Worm (Caenorhabditis elegans) whole organism, L4 larva: ENCODE data around the gene fbxo-11.2.

ENCODE experiments used
- D1046.2 ChIP-seq: fragments of 200-800 bp; sonication (Bioruptor generic); IDR thresholded peaks from 2 replicates; pipeline ENCODE4 v1.3.6; 2022; ENCODE audit warnings: missing genetic modification characterization, missing compliant biosample characterization
- Y75B8A.6 ChIP-seq: fragments of 200-800 bp; sonication (Bioruptor generic); IDR thresholded peaks from 2 replicates; pipeline ENCODE4 v1.3.6; 2022; ENCODE audit warnings: missing genetic modification reagents, missing genetic modification characterization, missing compliant biosample characterization
- aha-1 ChIP-seq: fragments of 150-350 bp; peaks from one replicate; lab custom pipeline; 2014; ENCODE audit warnings: missing biosample characterization, missing genetic modification characterization
- ceh-28 ChIP-seq: fragments of 150-350 bp; optimal IDR thresholded peaks from 2 replicates; lab custom pipeline; 2014; ENCODE audit warnings: missing biosample characterization, missing genetic modification reagents, missing genetic modification characterization
- daf-16 ChIP-seq, 3 experiments: sonication (generic microtip); optimal IDR thresholded peaks; 2 replicates each; lab custom pipeline; 2016 to 2017; ENCODE audit warnings: missing genetic modification characterization in 3 of 3, missing genetic modification reagents in 3 of 3, mild to moderate bottlenecking in 2 of 3, missing compliant biosample characterization in 2 of 3, missing biosample characterization in 1 of 3, moderate library complexity in 1 of 3
- daf-19 ChIP-seq: fragments of 200-800 bp; sonication (Bioruptor generic); conservative IDR thresholded peaks from 2 replicates; pipeline ENCODE4 v1.3.6; 2022; ENCODE audit warnings: missing genetic modification characterization, missing compliant biosample characterization
- dmd-6 ChIP-seq: fragments of 200-800 bp; sonication (Bioruptor generic); IDR thresholded peaks from 2 replicates; pipeline ENCODE4 v1.3.6; 2022; ENCODE audit warnings: missing genetic modification reagents, missing genetic modification characterization, missing compliant biosample characterization
- dmd-8 ChIP-seq: fragments of 200-800 bp; sonication (Bioruptor generic); IDR thresholded peaks from 2 replicates; pipeline ENCODE4 v1.3.6; 2022; ENCODE audit warnings: missing genetic modification characterization, missing compliant biosample characterization
- dpl-1 ChIP-seq: fragments of 150-350 bp; optimal IDR thresholded peaks from 2 replicates; lab custom pipeline; 2014; ENCODE audit warnings: missing biosample characterization, missing genetic modification reagents, missing genetic modification characterization
- gei-8 ChIP-seq: fragments of 200-800 bp; sonication (Bioruptor generic); optimal IDR thresholded peaks from 2 replicates; lab custom pipeline; 2018; ENCODE audit warnings: mild to moderate bottlenecking, missing genetic modification characterization, missing compliant biosample characterization
- hlh-30 ChIP-seq: sonication (generic microtip); optimal IDR thresholded peaks from 2 replicates; lab custom pipeline; 2017; ENCODE audit warnings: antibody characterized with exemption, mild to moderate bottlenecking, missing genetic modification characterization, missing compliant biosample characterization; ENCODE audit not compliant: insufficient read depth
- lin-1 ChIP-seq: fragments of 200-800 bp; sonication (Bioruptor generic); IDR thresholded peaks from 2 replicates; pipeline ENCODE4 v1.3.6; 2022; ENCODE audit warnings: missing genetic modification reagents, missing genetic modification characterization, missing compliant biosample characterization
- lin-13 ChIP-seq: fragments of 150-350 bp; optimal IDR thresholded peaks from 2 replicates; lab custom pipeline; 2014; ENCODE audit warnings: missing biosample characterization, missing genetic modification reagents, missing genetic modification characterization
- lin-38 ChIP-seq: fragments of 200-800 bp; sonication (Bioruptor generic); IDR thresholded peaks from 2 replicates; pipeline ENCODE4 v1.3.6; 2022; ENCODE audit warnings: missing genetic modification reagents, missing genetic modification characterization, missing compliant biosample characterization
- madf-5 ChIP-seq, 2 experiments: fragments of 200-800 bp; sonication (Bioruptor generic); IDR thresholded peaks; 2 replicates each; pipeline ENCODE4 v1.3.6; 2022; ENCODE audit warnings: missing compliant biosample characterization in 2 of 2, missing genetic modification characterization in 2 of 2
- mdt-29 ChIP-seq: fragments of 200-800 bp; sonication (Bioruptor generic); IDR thresholded peaks from 2 replicates; pipeline ENCODE4 v1.3.6; 2022; ENCODE audit warnings: missing genetic modification reagents, missing genetic modification characterization, missing compliant biosample characterization
- mes-2 ChIP-seq: sonication (generic microtip); optimal IDR thresholded peaks from 2 replicates; lab custom pipeline; 2016; ENCODE audit warnings: missing genotype, mild to moderate bottlenecking, missing genetic modification characterization, missing compliant biosample characterization; ENCODE audit not compliant: poor library complexity, severe bottlenecking
- mxl-3 ChIP-seq: fragments of 200-800 bp; sonication (Bioruptor generic); optimal IDR thresholded peaks from 2 replicates; lab custom pipeline; 2018; ENCODE audit warnings: mild to moderate bottlenecking, missing genetic modification characterization, missing compliant biosample characterization
- nhr-111 ChIP-seq: fragments of 200-800 bp; sonication (Bioruptor generic); optimal IDR thresholded peaks from 2 replicates; lab custom pipeline; 2018; ENCODE audit warnings: mild to moderate bottlenecking, missing genetic modification characterization, missing compliant biosample characterization
- nhr-237 ChIP-seq: sonication (generic microtip); optimal IDR thresholded peaks from 2 replicates; lab custom pipeline; 2017; ENCODE audit warnings: missing biosample characterization, missing genetic modification characterization
- nhr-28 ChIP-seq: fragments of 150-350 bp; optimal IDR thresholded peaks from 2 replicates; lab custom pipeline; 2014; ENCODE audit warnings: missing biosample characterization, missing genetic modification characterization
- pqm-1 ChIP-seq: sonication (generic microtip); optimal IDR thresholded peaks from 2 replicates; lab custom pipeline; 2017; ENCODE audit warnings: missing biosample characterization, missing genetic modification characterization
- saeg-2 ChIP-seq: fragments of 200-800 bp; sonication (Bioruptor generic); IDR thresholded peaks from 2 replicates; pipeline ENCODE4 v1.3.6; 2022; ENCODE audit warnings: missing genetic modification reagents, missing genetic modification characterization, missing compliant biosample characterization
- set-16 ChIP-seq: fragments of 200-800 bp; sonication (Bioruptor generic); IDR thresholded peaks from 2 replicates; pipeline ENCODE4 v1.3.6; 2022; ENCODE audit warnings: missing genetic modification reagents, missing genetic modification characterization, missing compliant biosample characterization
- unc-130 ChIP-seq: sonication (generic microtip); optimal IDR thresholded peaks from 2 replicates; lab custom pipeline; 2016; ENCODE audit warnings: missing genetic modification reagents, missing genetic modification characterization, missing compliant biosample characterization
- unc-62 ChIP-seq, 3 experiments: fragments of 150-350 bp in 1 of 3; sonication (generic microtip); optimal IDR thresholded peaks in 2 of 3; peaks in 1 of 3; 1 replicate in 1 of 3; 2 replicates in 2 of 3; lab custom pipeline; 2014 to 2017; ENCODE audit warnings: missing biosample characterization in 3 of 3, missing genetic modification characterization in 3 of 3, missing genetic modification reagents in 3 of 3, missing genotype in 1 of 3
- vab-7 ChIP-seq: fragments of 200-800 bp; sonication (Bioruptor generic); IDR thresholded peaks from 2 replicates; pipeline ENCODE4 v1.3.6; 2022; ENCODE audit warnings: missing genetic modification reagents, missing genetic modification characterization, missing compliant biosample characterization
- zfp-3 ChIP-seq: fragments of 200-800 bp; sonication (Bioruptor generic); conservative IDR thresholded peaks from 2 replicates; pipeline ENCODE4 v1.3.6; 2022; ENCODE audit warnings: missing genetic modification reagents, missing genetic modification characterization, missing compliant biosample characterization

fbxo-11.2 gene

ce11 chrIII:1026261-1026660, 26.8 kb downstream of the fbxo-11.2 start, which contains the start of gene clc-25:
TSS of gene clc-25 (minus strand) at chrIII:1026361.
- TF ChIP-seq pqm-1 (tag; lab: Kevin White, UChicago) (peak; percentile 14), unc-62 (GFP tag; optimal IDR thresholded peaks at IDR 0.05 in 1 of 2; lab: Kevin White, UChicago) (peak in 1 of 2 experiments; percentile 69), unc-62 (tag; optimal IDR thresholded peaks at IDR 0.05; lab: Kevin White, UChicago) (no peak), dmd-6 (no peak; the same call in 1 of the 2 replicates), daf-16 (GFP tag; optimal IDR thresholded peaks at IDR 0.05; lab: Kevin White, UChicago) (no peak), daf-16 (tag; optimal IDR thresholded peaks at IDR 0.05; lab: Kevin White, UChicago) (peak; percentile 3)

- peak; percentile 56 for TF ChIP-seq pqm-1 (tag; lab: Kevin White, UChicago)
- no peak for TF ChIP-seq D1046.2 (GFP tag; lab: Robert Waterston, UW)
- peak; percentile 11 for TF ChIP-seq aha-1 (tag; lab: Kevin White, UChicago)
- TF ChIP-seq nhr-237 = no peak
- TF ChIP-seq nhr-28 (tag; lab: Kevin White, UChicago) = peak; percentile 16
- TF ChIP-seq saeg-2 (GFP tag; lab: Robert Waterston, UW) = no peak
- TF ChIP-seq daf-16 (GFP tag; optimal IDR thresholded peaks at IDR 0.05; lab: Kevin White, UChicago) = no peak
- peak; percentile 51 for TF ChIP-seq daf-16 (tag; optimal IDR thresholded peaks at IDR 0.05; lab: Kevin White, UChicago)
- TF ChIP-seq lin-1 = no peak
Observed at ce11 chrIII:1020732-1021131, 32.3 kb downstream of the fbxo-11.2 start, which contains the start of gene clc-23. TSS of gene clc-23 (plus strand) at chrIII:1020954.

- TF ChIP-seq saeg-2 (GFP tag; lab: Robert Waterston, UW) = no peak
- TF ChIP-seq vab-7 (GFP tag; lab: Robert Waterston, UW) = no peak
- no peak for TF ChIP-seq hlh-30 (tag; lab: Kevin White, UChicago)
- TF ChIP-seq mes-2 (tag; lab: Kevin White, UChicago) = no peak
- no peak for TF ChIP-seq madf-5 (GFP tag; IDR thresholded peaks at IDR 0.05; lab: Robert Waterston, UW)
- no peak for TF ChIP-seq mdt-29 (GFP tag; lab: Robert Waterston, UW)
- TF ChIP-seq mxl-3 (GFP tag; lab: Kevin White, UChicago) = no peak
- TF ChIP-seq unc-130 (GFP tag; lab: Kevin White, UChicago) = no peak
- TF ChIP-seq dmd-8 (GFP tag; lab: Robert Waterston, UW) = no peak
- no peak for TF ChIP-seq unc-62 (GFP tag; optimal IDR thresholded peaks at IDR 0.05 in 1 of 2; lab: Kevin White, UChicago)
- no peak for TF ChIP-seq unc-62 (tag; optimal IDR thresholded peaks at IDR 0.05; lab: Kevin White, UChicago)
- TF ChIP-seq lin-13 = no peak
- no peak for TF ChIP-seq nhr-111 (GFP tag; lab: Kevin White, UChicago)
- TF ChIP-seq gei-8 = no peak
- TF ChIP-seq Y75B8A.6 (GFP tag; lab: Robert Waterston, UW) = no peak
- no peak for TF ChIP-seq nhr-28 (tag; lab: Kevin White, UChicago)
- no peak for TF ChIP-seq ceh-28 (tag; lab: Kevin White, UChicago)
- no peak for TF ChIP-seq lin-38 (GFP tag; lab: Robert Waterston, UW)
Observed at ce11 chrIII:1016080-1016479, 37.0 kb downstream of the fbxo-11.2 start, which contains the start of gene Y34F4.3. TSS of gene Y34F4.3 (minus strand) at chrIII:1016180.

ce11 chrIII:1009775-1010174, 43.3 kb downstream of the fbxo-11.2 start, which contains the start of gene clc-24:
TSS of gene clc-24 (plus strand) at chrIII:1010037.
- TF ChIP-seq dpl-1 (GFP tag; lab: Kevin White, UChicago) (no peak), set-16 (GFP tag; lab: Robert Waterston, UW) (peak; percentile 45; the same call in 1 of the 2 replicates), lin-13 (no peak)

ce11 chrIII:1009034-1009433, 44.0 kb downstream of the fbxo-11.2 start:
- TF ChIP-seq set-16 (GFP tag; lab: Robert Waterston, UW) = peak; percentile 71

- TF ChIP-seq zfp-3 (GFP tag; lab: Robert Waterston, UW) = no peak
- TF ChIP-seq daf-16 (GFP tag; optimal IDR thresholded peaks at IDR 0.05; lab: Kevin White, UChicago) = no peak
- TF ChIP-seq daf-16 (tag; optimal IDR thresholded peaks at IDR 0.05; lab: Kevin White, UChicago) = peak; percentile 61
- peak in 1 of 2 experiments; percentile 31 for TF ChIP-seq unc-62 (GFP tag; optimal IDR thresholded peaks at IDR 0.05 in 1 of 2; lab: Kevin White, UChicago)
- TF ChIP-seq unc-62 (tag; optimal IDR thresholded peaks at IDR 0.05; lab: Kevin White, UChicago) = no peak
- TF ChIP-seq daf-19 (GFP tag; lab: Robert Waterston, UW) = no peak
- peak; percentile 28 for TF ChIP-seq nhr-28 (tag; lab: Kevin White, UChicago)
Observed at ce11 chrIII:1008091-1008490, 45.0 kb downstream of the fbxo-11.2 start, which contains the start of gene clc-27. TSS of gene clc-27 (plus strand) at chrIII:1008391.
